Fruit fly (Drosophila melanogaster): ENCODE results near the gene ry.

Gene ry

DNA sequence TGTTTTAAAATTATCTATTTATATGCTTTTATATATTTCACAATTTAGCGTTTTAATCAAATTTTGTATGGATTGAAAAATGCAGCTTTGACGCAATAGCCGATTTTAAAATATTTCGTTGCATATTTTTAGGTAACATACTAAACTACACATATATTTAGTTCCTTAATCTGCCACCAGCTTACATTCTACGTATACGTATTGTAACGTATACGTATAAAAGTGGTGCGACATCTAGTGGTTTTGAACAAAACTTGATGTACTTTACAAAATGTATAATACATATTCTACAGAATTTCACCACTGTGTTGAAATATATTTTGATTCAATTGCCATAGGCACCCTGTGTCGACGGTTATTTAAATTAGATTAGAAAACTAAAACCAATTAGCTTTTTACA, 45.9 kb downstream of the ry start:
- TF ChIP-seq CG17806 (tag; optimal IDR thresholded peaks at IDR 0.05) (no peak), CG12605 (GFP tag; IDR thresholded peaks at IDR 0.05) (no peak), Pif1B (GFP tag; optimal IDR thresholded peaks at IDR 0.05) (no peak), rn (GFP tag; IDR thresholded peaks at IDR 0.05) (no peak), Ets98B (GFP tag; IDR thresholded peaks at IDR 0.05) (no peak), CG8301 (tag; optimal IDR thresholded peaks at IDR 0.05) (no peak), EcR (GFP tag; optimal IDR thresholded peaks at IDR 0.05) (no peak), Pif1A (GFP tag; optimal IDR thresholded peaks at IDR 0.05) (no peak), CG14655 (GFP tag; optimal IDR thresholded peaks at IDR 0.05) (no peak), CG4496 (GFP tag; IDR thresholded peaks at IDR 0.05) (no peak), CG32121 (GFP tag; IDR thresholded peaks at IDR 0.05) (no peak), gl (tag; optimal IDR thresholded peaks at IDR 0.05) (no peak), CG13204 (GFP tag; optimal IDR thresholded peaks at IDR 0.05) (no peak), CG15710 (tag; optimal IDR thresholded peaks at IDR 0.05) (no peak), CG34367 (tag; optimal IDR thresholded peaks at IDR 0.05) (no peak), CG8159 (tag; optimal IDR thresholded peaks at IDR 0.05) (no peak)

DNA sequence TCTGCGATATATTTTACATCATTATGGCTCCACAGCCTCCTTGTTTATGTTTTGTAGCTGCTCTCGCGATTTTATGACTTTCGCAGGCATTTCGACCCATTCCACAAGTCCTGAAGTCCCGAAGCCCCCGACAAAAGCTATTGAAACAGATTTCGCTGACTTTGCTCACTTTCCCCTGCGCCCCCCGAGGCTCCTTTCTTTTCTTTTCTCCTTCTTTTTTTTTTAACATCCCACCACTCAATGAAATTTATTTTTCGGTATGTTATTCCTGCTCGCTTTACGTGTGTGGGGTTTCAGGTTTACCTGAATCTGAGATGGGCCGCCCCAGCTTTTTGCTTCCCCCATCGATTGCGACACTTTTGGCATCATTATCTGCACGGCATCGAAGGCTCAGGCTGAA, 50.1 kb downstream of the ry start:
- TF ChIP-seq CG8301 (tag; optimal IDR thresholded peaks at IDR 0.05) = no peak
- TF ChIP-seq Pif1A (GFP tag; optimal IDR thresholded peaks at IDR 0.05) = no peak
- no peak for TF ChIP-seq Pif1B (GFP tag; optimal IDR thresholded peaks at IDR 0.05)
- TF ChIP-seq CG8159 (tag; optimal IDR thresholded peaks at IDR 0.05) = no peak
- no peak for TF ChIP-seq gl (tag; optimal IDR thresholded peaks at IDR 0.05)
- no peak for TF ChIP-seq D1 (tag; optimal IDR thresholded peaks at IDR 0.05)
- TF ChIP-seq CG9948 (tag; optimal IDR thresholded peaks at IDR 0.05) = no peak
- no peak for TF ChIP-seq CG15710 (tag; optimal IDR thresholded peaks at IDR 0.05)
- TF ChIP-seq EcR (GFP tag; optimal IDR thresholded peaks at IDR 0.05) = no peak
- TF ChIP-seq rn (GFP tag; IDR thresholded peaks at IDR 0.05) = no peak
- TF ChIP-seq Snoo (tag; optimal IDR thresholded peaks at IDR 0.05) = no peak
- no peak for TF ChIP-seq CG13204 (GFP tag; optimal IDR thresholded peaks at IDR 0.05)
- no peak for TF ChIP-seq CG32121 (GFP tag; IDR thresholded peaks at IDR 0.05)
- TF ChIP-seq fd96Ca (GFP tag; IDR thresholded peaks at IDR 0.05) = no peak
- no peak for TF ChIP-seq CG17806 (tag; optimal IDR thresholded peaks at IDR 0.05)
- TF ChIP-seq CG34367 (tag; optimal IDR thresholded peaks at IDR 0.05) = no peak
- no peak for TF ChIP-seq Ets98B (GFP tag; IDR thresholded peaks at IDR 0.05)
- TF ChIP-seq CG4496 (GFP tag; IDR thresholded peaks at IDR 0.05) = no peak
- no peak for TF ChIP-seq CG14655 (GFP tag; optimal IDR thresholded peaks at IDR 0.05)

DNA sequence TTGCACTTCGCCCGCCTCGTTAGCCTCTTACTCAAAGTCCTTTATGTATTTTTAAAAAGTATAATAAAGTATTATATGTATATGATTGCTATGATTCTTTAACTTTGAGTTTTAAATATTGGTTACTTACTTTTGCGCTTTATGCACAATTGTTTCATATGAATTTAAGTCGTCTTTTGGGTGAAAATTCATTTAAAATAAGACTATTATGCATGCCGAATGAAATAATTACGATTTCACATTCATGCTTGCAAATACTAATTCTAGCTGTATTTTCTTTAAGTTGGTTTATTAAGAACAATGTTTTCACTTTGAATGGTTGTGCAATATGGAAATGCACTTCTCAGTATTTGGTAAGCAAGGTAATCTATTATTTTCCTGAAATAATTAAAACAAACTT, 53.6 kb downstream of the ry start, which contains the start of gene CG43063:
TSS of gene CG43063 (plus strand) at position 301 of the 400 bp plus-strand sequence.
- TF ChIP-seq CG9948 (tag; optimal IDR thresholded peaks at IDR 0.05) = no peak
- TF ChIP-seq CG4496 (GFP tag; IDR thresholded peaks at IDR 0.05) = no peak
- no peak for TF ChIP-seq CG14655 (GFP tag; optimal IDR thresholded peaks at IDR 0.05)
- no peak for TF ChIP-seq CG15710 (tag; optimal IDR thresholded peaks at IDR 0.05)
- no peak for TF ChIP-seq CG17806 (tag; optimal IDR thresholded peaks at IDR 0.05)
- TF ChIP-seq CG32121 (GFP tag; IDR thresholded peaks at IDR 0.05) = no peak
- TF ChIP-seq CG8301 (tag; optimal IDR thresholded peaks at IDR 0.05) = no peak
- no peak for TF ChIP-seq CG12605 (GFP tag; IDR thresholded peaks at IDR 0.05)
- TF ChIP-seq fd96Ca (GFP tag; IDR thresholded peaks at IDR 0.05) = no peak

Data from whole organism, pupa.